Fruit fly (Drosophila melanogaster) whole organism, wandering third instar larva: ENCODE results near the gene Apt1.

Source experiments
- Abd-B ChIP-seq: fragments of >200 bp; optimal IDR thresholded peaks from 2 replicates; lab custom pipeline; 2017; ENCODE audit warnings: missing biosample characterization, missing genetic modification characterization
- CG32264 ChIP-seq: fragments of 200-800 bp; sonication (Bioruptor generic); optimal IDR thresholded peaks from 2 replicates; lab custom pipeline; 2016; ENCODE audit warnings: missing biosample characterization, missing genetic modification characterization
- Dfd ChIP-seq: fragments of >200 bp; optimal IDR thresholded peaks from 2 replicates; lab custom pipeline; 2017; ENCODE audit warnings: missing biosample characterization, missing genetic modification characterization
- Dif ChIP-seq: fragments of 200-275, 200-300 bp; sonication (Bioruptor generic); optimal IDR thresholded peaks from 2 replicates; lab custom pipeline; 2018; ENCODE audit warnings: missing biosample characterization, missing genetic modification characterization; ENCODE audit not compliant: partially characterized antibody
- GATAd ChIP-seq: sonication (Bioruptor generic); optimal IDR thresholded peaks from 2 replicates; lab custom pipeline; 2016; ENCODE audit warnings: missing biosample characterization, missing genetic modification characterization
- HLH106 ChIP-seq: fragments of 200-800 bp; optimal IDR thresholded peaks from 3 replicates; lab custom pipeline; 2019; ENCODE audit warnings: missing biosample characterization, mild to moderate bottlenecking, missing genetic modification characterization, moderate library complexity
- Hnf4 ChIP-seq: fragments of 200-800 bp; sonication (Bioruptor generic); optimal IDR thresholded peaks from 2 replicates; lab custom pipeline; 2016; ENCODE audit warnings: missing biosample characterization, mild to moderate bottlenecking, missing genetic modification characterization
- Hr78 ChIP-seq: fragments of >200 bp; optimal IDR thresholded peaks from 2 replicates; lab custom pipeline; 2017; ENCODE audit warnings: missing biosample characterization, missing genetic modification characterization
- Hr83 ChIP-seq: fragments of 200-300 bp; sonication (Bioruptor generic); optimal IDR thresholded peaks from 2 replicates; lab custom pipeline; 2016; ENCODE audit warnings: missing biosample characterization, mild to moderate bottlenecking, missing genetic modification characterization, moderate library complexity; ENCODE audit not compliant: poor library complexity, severe bottlenecking
- Jra ChIP-seq: sonication (Bioruptor generic); optimal IDR thresholded peaks from 2 replicates; lab custom pipeline; 2016; ENCODE audit warnings: missing biosample characterization, missing genetic modification characterization
- Mio ChIP-seq: sonication (Bioruptor generic); optimal IDR thresholded peaks from 2 replicates; lab custom pipeline; 2016; ENCODE audit warnings: missing biosample characterization, missing genetic modification characterization
- Myc ChIP-seq: fragments of >200 bp; optimal IDR thresholded peaks from 2 replicates; lab custom pipeline; 2017
- N ChIP-seq: fragments of >200 bp; optimal IDR thresholded peaks from 2 replicates; lab custom pipeline; 2018; ENCODE audit warnings: missing biosample characterization, missing external identifiers, missing genetic modification characterization
- OdsH ChIP-seq: fragments of 200-800 bp; sonication (Bioruptor generic); optimal IDR thresholded peaks from 2 replicates; lab custom pipeline; 2016; ENCODE audit warnings: missing biosample characterization, mild to moderate bottlenecking, missing genetic modification characterization
- Rel ChIP-seq, 2 experiments: fragments of 200-800 bp; sonication (Bioruptor generic) in 1 of 2; optimal IDR thresholded peaks; 2 replicates in 1 of 2; 3 replicates in 1 of 2; lab custom pipeline; 2016 to 2019; ENCODE audit warnings: mild to moderate bottlenecking in 2 of 2, missing biosample characterization in 2 of 2, missing genetic modification characterization in 2 of 2, moderate library complexity in 1 of 2
- Sp1 ChIP-seq: fragments of 200-800 bp; sonication (Bioruptor generic); optimal IDR thresholded peaks from 3 replicates; lab custom pipeline; 2019; ENCODE audit warnings: missing biosample characterization, mild to moderate bottlenecking, missing genetic modification characterization, moderate library complexity
- Vsx2 ChIP-seq: fragments of 200-300, 225-300 bp; sonication (Bioruptor generic); optimal IDR thresholded peaks from 2 replicates; lab custom pipeline; 2018; ENCODE audit warnings: missing biosample characterization, missing genetic modification characterization; ENCODE audit not compliant: partially characterized antibody
- br ChIP-seq: fragments of 200-800 bp; sonication (Bioruptor generic); optimal IDR thresholded peaks from 2 replicates; lab custom pipeline; 2016; ENCODE audit warnings: missing biosample characterization, missing genetic modification characterization
- brk ChIP-seq: fragments of 200-800 bp; sonication (Bioruptor generic); optimal IDR thresholded peaks from 2 replicates; lab custom pipeline; 2016; ENCODE audit warnings: missing biosample characterization, mild to moderate bottlenecking, missing genetic modification characterization
- dl ChIP-seq, 2 experiments: fragments of 175-275, 200-275 bp in 1 of 2; fragments of 200-275 bp in 1 of 2; sonication (Bioruptor generic); optimal IDR thresholded peaks; lab custom pipeline; 2018; ENCODE audit warnings: mild to moderate bottlenecking in 2 of 2, missing biosample characterization in 2 of 2, missing genetic modification characterization in 2 of 2, moderate library complexity in 2 of 2; ENCODE audit not compliant: partially characterized antibody in 2 of 2, insufficient read depth in 1 of 2
- dmrt93B ChIP-seq: fragments of 200-800 bp; sonication (Bioruptor generic); optimal IDR thresholded peaks from 2 replicates; lab custom pipeline; 2018; ENCODE audit warnings: missing biosample characterization, mild to moderate bottlenecking, missing genetic modification characterization
- dsf ChIP-seq: sonication (Bioruptor generic); optimal IDR thresholded peaks from 2 replicates; lab custom pipeline; 2016; ENCODE audit warnings: missing biosample characterization, missing genetic modification characterization, borderline replicate concordance
- ey ChIP-seq: fragments of 200-800 bp; sonication (Bioruptor generic); optimal IDR thresholded peaks from 2 replicates; lab custom pipeline; 2016; ENCODE audit warnings: missing biosample characterization, missing genetic modification characterization
- fru ChIP-seq: fragments of 200-800 bp; sonication (Bioruptor generic); optimal IDR thresholded peaks from 3 replicates; lab custom pipeline; 2016; ENCODE audit warnings: missing biosample characterization, mild to moderate bottlenecking, missing genetic modification characterization
- h ChIP-seq: fragments of 200-800 bp; sonication (Bioruptor generic); optimal IDR thresholded peaks from 3 replicates; lab custom pipeline; 2016; ENCODE audit warnings: missing biosample characterization, mild to moderate bottlenecking, missing genetic modification characterization
- jim ChIP-seq: fragments of 175-275, 200-325 bp; sonication (Bioruptor generic); optimal IDR thresholded peaks from 2 replicates; lab custom pipeline; 2016; ENCODE audit warnings: missing biosample characterization, mild to moderate bottlenecking, missing genetic modification characterization
- lola ChIP-seq: fragments of >200 bp; optimal IDR thresholded peaks from 2 replicates; lab custom pipeline; 2017; ENCODE audit warnings: missing biosample characterization, missing genetic modification characterization
- pan ChIP-seq: fragments of >200 bp; optimal IDR thresholded peaks from 2 replicates; lab custom pipeline; 2017
- psq ChIP-seq: fragments of 200-800 bp; sonication (Bioruptor generic); optimal IDR thresholded peaks from 3 replicates; lab custom pipeline; 2017; ENCODE audit warnings: missing biosample characterization, mild to moderate bottlenecking, missing genetic modification characterization, moderate library complexity
- rgr ChIP-seq: fragments of 200-800 bp; sonication (Bioruptor generic); optimal IDR thresholded peaks from 3 replicates; lab custom pipeline; 2016; ENCODE audit warnings: missing biosample characterization, mild to moderate bottlenecking, missing genetic modification characterization
- sage ChIP-seq: fragments of 200-800 bp; sonication (Bioruptor generic); optimal IDR thresholded peaks from 2 replicates; lab custom pipeline; 2016; ENCODE audit warnings: missing biosample characterization, mild to moderate bottlenecking, missing genetic modification characterization
- sv ChIP-seq: fragments of 200-800 bp; sonication (Bioruptor generic); optimal IDR thresholded peaks from 3 replicates; lab custom pipeline; 2016; ENCODE audit warnings: missing biosample characterization, missing genetic modification characterization
- tai ChIP-seq: sonication (Bioruptor generic); optimal IDR thresholded peaks from 2 replicates; lab custom pipeline; 2016; ENCODE audit warnings: missing biosample characterization, missing genetic modification characterization
- usp ChIP-seq: fragments of >200 bp; optimal IDR thresholded peaks from 2 replicates; lab custom pipeline; 2017; ENCODE audit warnings: missing biosample characterization, missing genetic modification characterization
- woc ChIP-seq: sonication (Bioruptor generic); optimal IDR thresholded peaks from 2 replicates; lab custom pipeline; 2016; ENCODE audit warnings: missing biosample characterization, mild to moderate bottlenecking, missing genetic modification characterization

The Apt1 gene

DNA sequence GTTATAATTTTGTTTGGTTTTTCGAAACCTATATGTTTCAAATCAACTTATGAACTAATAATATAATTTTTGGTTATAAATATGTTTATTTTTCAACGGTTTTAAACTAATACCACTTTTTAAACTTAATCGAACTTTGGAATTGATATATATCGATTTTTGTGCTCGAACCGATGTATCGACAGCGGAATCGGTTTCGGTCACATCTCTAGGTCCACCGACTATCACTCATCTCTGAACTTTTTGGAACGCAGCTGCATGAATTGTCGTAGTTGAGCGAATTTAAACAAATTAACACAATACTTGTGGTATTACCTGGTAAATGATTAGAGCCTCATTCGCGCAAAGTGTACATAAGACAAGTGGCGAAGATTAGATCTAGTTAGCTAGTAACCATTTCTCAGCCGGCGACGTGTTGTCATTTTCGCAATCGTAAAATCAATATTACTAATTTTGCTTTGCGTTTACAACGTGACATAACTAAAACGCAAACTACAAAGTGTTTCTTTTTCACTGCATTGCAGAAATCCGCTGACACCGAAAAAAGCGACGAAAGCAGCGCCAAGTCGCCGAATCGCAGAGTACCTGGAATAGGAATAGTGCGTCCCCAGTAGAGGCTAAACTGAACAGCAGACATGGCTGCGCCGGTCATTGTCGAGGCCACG, at the start of gene Apt1:
TSS of gene Apt1 (plus strand) at position 219 of the 665 bp plus-strand sequence.
- TF ChIP-seq Rel (GFP tag; optimal IDR thresholded peaks at IDR 0.05; lab: Kevin White, UChicago) (no peak), Rel (tag; optimal IDR thresholded peaks at IDR 0.05; lab: Kevin White, UChicago) (peak; percentile 9), Dfd (GFP tag; lab: Kevin White, UChicago) (no peak), ey (GFP tag; lab: Kevin White, UChicago) (no peak), Abd-B (no peak), OdsH (no peak), woc (GFP tag; lab: Kevin White, UChicago) (no peak), br (no peak), N (GFP tag; lab: Kevin White, UChicago) (no peak), dl (GFP tag; optimal IDR thresholded peaks at IDR 0.05; lab: Kevin White, UChicago; ENCODE audit: insufficient read depth in 1 of 2, partially characterized antibody in 2 of 2) (no peak), Hnf4 (peak; percentile 81), CG32264 (GFP tag; lab: Kevin White, UChicago) (no peak), dmrt93B (GFP tag; lab: Kevin White, UChicago) (no peak), jim (GFP tag; lab: Kevin White, UChicago) (no peak), Sp1 (GFP tag; lab: Kevin White, UChicago) (no peak), tai (GFP tag; lab: Kevin White, UChicago) (peak; percentile 74), rgr (GFP tag; lab: Kevin White, UChicago) (peak; percentile 10), psq (GFP tag; lab: Kevin White, UChicago) (no peak), Jra (peak; percentile 73), h (GFP tag; lab: Kevin White, UChicago) (peak; percentile 17), Hr83 (GFP tag; lab: Kevin White, UChicago) (peak; percentile 74), Hr78 (GFP tag; lab: Kevin White, UChicago) (no peak), brk (GFP tag; lab: Kevin White, UChicago) (peak; percentile 52), fru (GFP tag; lab: Kevin White, UChicago) (no peak), lola (GFP tag; lab: Kevin White, UChicago) (no peak), dsf (GFP tag; lab: Kevin White, UChicago) (peak; percentile 23), sage (GFP tag; lab: Kevin White, UChicago) (peak; percentile 47), Mio (GFP tag; lab: Kevin White, UChicago) (no peak)

- TF ChIP-seq Hr83 (GFP tag; lab: Kevin White, UChicago) (no peak), Jra (no peak), sage (GFP tag; lab: Kevin White, UChicago) (no peak), lola (GFP tag; lab: Kevin White, UChicago) (no peak), dmrt93B (GFP tag; lab: Kevin White, UChicago) (no peak), OdsH (no peak), Dif (GFP tag; lab: Kevin White, UChicago) (no peak), sv (GFP tag; lab: Kevin White, UChicago) (no peak), usp (GFP tag; lab: Kevin White, UChicago) (no peak), Vsx2 (GFP tag; lab: Kevin White, UChicago) (no peak), Hnf4 (no peak), rgr (GFP tag; lab: Kevin White, UChicago) (no peak), fru (GFP tag; lab: Kevin White, UChicago) (no peak)
Measured at dm6 chr3L:11578211-11578673, 49.6 kb upstream of the Apt1 start, which contains the start of gene CG33270. Gene CG33270 (minus strand): TSS chr3L:11578623.

DNA sequence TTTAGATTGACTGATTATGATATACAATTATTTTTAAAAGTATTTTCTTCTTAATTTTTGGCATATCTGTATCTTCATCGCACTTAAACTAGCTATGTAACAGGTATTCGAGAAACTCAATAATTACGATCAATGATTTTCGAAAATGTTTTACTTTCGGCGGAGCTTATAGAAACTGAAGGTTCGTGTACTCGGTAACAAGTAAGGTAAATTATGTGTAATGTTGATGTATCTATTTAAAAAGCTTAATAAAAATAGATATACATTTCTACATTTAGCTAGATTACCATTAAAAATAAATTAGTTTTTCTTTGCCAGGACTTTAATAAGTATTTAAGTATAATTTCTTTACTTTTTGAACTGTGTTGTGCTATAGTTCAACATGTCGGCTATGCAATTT, 49.0 kb upstream of the Apt1 start:
- no peak for TF ChIP-seq psq (GFP tag; lab: Kevin White, UChicago)
- peak; percentile 7 for TF ChIP-seq Myc (lab: Kevin White, UChicago)

DNA sequence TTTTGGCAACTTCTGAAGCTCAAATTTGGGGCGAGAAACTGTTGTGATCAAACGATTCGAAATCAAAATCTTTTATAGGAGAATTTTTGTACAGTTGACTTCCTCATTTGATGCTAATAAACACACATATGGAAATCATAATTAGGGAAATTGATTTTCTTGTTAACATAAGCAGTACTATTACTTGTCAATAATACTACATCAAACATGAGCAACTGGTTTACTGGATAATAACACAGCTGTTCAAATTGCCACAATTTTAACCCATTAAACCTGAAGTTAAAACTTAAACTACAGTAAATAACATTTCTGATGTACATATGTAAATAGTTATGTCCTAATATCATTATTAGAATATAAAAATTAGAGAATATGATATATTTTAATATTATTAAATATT, 47.9 kb upstream of the Apt1 start, which contains the start of gene CG43390:
TSS of gene CG43390 (minus strand) at position 32 of the 400 bp plus-strand sequence.
- TF ChIP-seq woc (GFP tag; lab: Kevin White, UChicago) (no peak), Hr83 (GFP tag; lab: Kevin White, UChicago) (no peak), pan (lab: Kevin White, UChicago) (no peak), dmrt93B (GFP tag; lab: Kevin White, UChicago) (no peak), br (no peak), Jra (no peak), Hr78 (GFP tag; lab: Kevin White, UChicago) (no peak), HLH106 (tag; lab: Kevin White, UChicago) (no peak), psq (GFP tag; lab: Kevin White, UChicago) (no peak), Abd-B (no peak), Vsx2 (GFP tag; lab: Kevin White, UChicago) (no peak), GATAd (GFP tag; lab: Kevin White, UChicago) (no peak), N (GFP tag; lab: Kevin White, UChicago) (no peak), fru (GFP tag; lab: Kevin White, UChicago) (no peak), rgr (GFP tag; lab: Kevin White, UChicago) (no peak)
